Fruit fly (Drosophila melanogaster) ovary, adult (tissue): Measurements from ENCODE around the gene ppk30.

ENCODE experiments used
- CG17801 ChIP-seq: fragments of 200-800 bp; optimal IDR thresholded peaks from 2 replicates; lab custom pipeline; 2019; ENCODE audit warnings: missing biosample characterization, mild to moderate bottlenecking, missing genetic modification characterization, moderate library complexity; ENCODE audit not compliant: partially characterized antibody

ppk30 gene

DNA sequence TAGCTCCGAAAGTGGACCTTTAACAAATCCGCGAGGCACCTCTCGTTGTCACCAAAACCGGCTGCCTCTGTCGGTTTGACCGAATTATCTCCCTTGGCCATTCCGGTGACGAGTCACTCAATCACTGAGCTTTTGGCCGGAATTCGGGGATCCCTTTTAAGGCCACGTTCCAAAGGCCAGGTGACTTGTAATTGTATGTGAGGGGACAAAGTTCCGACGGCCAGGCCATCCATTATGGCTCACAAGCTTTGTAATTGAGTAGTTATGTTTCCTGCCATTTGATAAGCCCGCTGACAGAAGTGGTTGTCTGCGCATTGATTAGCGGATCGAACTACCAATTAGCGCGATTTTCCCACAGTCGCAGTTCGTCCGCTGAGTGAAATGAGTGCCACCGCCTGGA lies at the start of gene ppk30, which contains the start of gene ppk20:
TSS of gene ppk30 (plus strand) at position 373 of the 400 bp plus-strand sequence.
TSS of gene ppk20 (minus strand) at position 101 of the 400 bp plus-strand sequence.
- no peak for TF ChIP-seq CG17801 (GFP tag; lab: Kevin White, UChicago)

DNA sequence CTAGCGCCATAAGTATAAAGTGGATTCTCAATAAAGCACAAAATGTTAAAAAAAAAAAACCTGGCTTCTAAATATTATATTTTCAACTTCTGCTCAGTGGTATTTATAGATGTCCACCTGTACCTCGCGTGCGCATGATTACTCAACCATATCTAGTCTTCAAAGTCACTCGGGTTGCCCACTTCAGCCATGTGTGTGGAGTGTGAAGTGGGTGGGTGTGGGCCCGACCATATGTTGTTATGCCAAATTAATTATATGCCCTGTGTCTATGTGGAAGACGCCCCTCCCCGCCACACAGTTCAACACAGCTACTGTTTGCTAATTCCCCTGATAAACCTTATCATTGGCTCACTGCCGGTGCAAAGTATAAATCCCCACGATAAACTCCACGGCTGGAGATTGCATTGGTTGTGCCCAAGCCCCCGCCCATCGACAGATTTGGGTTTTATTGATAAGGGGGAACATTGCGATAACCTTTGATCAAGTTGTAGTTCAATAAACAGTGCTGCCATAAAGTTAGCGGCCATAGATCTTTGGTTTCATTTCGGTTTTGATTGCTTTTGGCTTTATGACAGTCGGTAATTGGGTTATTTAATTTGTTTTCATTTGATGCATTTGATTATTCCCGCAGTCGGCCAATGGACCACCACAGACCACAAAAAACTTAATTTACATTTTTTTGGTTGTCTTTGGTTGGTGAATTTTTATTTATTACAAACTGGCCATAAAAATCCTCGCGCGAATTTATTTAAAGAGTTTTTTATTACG lies 48.1 kb upstream of the ppk30 start:
- no peak for TF ChIP-seq CG17801 (GFP tag; lab: Kevin White, UChicago)

DNA sequence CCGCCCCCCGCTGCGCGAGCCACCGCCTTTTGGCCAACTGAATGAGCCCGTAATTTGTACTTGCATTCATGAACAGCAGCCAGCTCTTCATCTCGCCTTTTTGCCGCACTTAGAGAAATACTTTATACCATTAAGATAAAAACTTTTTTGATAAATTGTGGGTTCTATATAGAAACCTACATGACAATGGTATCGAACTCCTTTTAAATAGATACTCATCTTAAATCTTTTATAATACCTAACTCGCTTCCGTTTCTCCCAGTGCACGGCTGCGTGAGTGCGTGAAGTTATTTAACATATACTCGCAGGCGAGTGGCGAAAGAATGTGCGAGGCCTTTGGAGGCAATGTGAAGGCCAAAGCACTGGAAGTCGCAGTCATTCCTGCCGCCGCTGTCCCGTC lies 43.1 kb upstream of the ppk30 start:
- no peak for TF ChIP-seq CG17801 (GFP tag; lab: Kevin White, UChicago)

DNA sequence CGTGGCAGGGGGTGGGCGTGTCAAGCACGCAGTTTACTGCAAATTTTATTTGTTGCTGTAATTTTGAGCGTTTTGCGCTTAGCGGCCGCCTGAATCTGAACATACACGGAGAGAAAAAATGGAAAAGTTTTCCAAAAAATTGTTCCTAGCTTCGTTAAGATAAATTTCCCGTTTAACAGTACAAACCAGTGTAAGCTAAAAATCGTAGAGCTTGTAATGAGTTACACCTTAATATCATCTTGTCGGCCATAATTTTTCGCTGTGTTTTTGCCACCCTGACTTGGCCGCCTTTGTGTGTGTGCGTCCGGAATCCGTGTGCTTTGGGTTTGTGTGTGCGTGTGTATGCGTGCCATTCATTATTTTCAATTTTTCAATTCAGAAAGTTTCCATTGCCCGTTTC lies 17.5 kb upstream of the ppk30 start:
- no peak for TF ChIP-seq CG17801 (GFP tag; lab: Kevin White, UChicago)

DNA sequence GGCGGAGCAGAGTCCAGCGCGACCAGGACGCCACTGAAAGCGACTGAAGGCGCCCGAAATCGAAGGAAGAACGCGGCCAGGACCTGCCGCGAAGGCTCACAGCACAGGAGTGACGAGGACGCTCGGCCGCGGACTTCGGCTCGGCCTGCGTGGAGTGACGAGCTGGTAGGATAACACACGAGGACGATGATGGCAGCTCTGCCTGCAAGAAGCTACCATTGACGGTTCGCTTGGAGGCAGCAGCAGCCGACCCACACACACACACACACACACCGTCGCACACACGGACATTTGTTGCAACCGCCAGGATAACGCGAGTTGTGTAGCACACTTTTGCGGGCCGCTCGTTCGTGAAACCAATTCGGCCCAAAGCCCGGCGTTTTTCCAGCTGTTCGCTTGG lies 9.0 kb upstream of the ppk30 start, which contains the start of gene Dop1R2:
TSS of gene Dop1R2 (minus strand) at position 35 of the 400 bp plus-strand sequence.
- TF ChIP-seq CG17801 (GFP tag; lab: Kevin White, UChicago): no peak

DNA sequence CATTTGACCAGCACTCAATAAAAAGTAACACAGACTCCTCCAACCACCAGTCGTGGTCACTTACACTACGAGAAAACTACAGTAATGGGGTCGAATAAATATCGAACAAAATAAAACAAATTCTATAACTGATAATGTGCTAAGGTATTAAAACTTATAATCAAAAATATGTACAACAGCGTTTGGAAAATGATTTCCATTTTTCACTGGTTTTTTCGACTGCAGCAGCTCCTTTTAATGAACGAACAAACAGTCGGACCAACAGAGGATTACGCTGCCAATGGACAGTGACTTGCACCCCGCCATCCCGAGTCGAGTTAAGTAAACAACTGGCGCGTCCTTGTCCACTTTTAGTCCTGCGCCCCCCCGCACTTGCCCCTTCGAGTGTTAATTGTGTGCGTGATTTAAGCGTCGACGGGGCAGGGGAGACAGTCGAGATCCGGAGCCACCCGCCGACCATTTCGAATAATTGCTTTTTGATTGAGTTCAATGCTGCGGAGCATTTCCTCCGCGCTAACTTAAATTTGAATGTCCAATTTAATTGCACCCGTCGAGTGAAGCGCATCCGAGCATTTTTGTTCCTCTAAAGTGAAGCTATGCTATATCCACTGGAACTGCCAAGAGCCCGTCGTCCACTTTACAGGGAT lies 4.6 kb upstream of the ppk30 start, which contains the start of gene ppk21:
TSS of gene ppk21 (plus strand) at position 597 of the 647 bp plus-strand sequence.
- no peak for TF ChIP-seq CG17801 (GFP tag; lab: Kevin White, UChicago)

DNA sequence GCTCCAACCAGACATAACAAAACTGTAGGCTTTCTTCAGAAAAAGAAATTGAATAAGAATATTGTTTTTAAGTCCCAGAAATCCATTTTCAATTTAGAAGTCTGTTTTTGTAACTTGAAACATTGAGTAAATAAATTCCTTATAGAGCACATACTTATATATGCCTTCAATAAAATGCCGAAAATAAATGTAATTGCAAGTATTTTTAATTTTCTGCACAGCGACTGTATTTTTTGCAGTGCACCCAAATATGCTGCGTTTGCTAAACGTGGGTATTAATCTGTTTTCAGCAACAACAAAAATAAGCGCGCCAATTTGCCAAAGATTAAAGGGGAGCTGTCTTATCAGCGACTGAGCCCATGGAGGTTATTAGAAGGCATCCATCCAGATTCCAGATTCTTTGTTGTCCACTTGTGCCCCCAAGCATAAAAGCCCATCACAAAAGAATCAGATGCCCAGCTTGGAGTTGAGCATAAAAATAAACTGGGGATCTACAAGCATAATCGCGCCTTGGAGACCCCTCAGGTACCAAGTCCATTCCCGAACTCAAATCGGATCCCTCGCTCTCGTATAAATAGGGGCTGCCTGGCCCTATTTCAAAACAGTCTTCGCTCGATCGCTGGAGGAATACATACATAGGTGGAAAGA lies 2.2 kb downstream of the ppk30 start, which contains the start of gene Obp99a:
TSS of gene Obp99a (plus strand) at position 598 of the 648 bp plus-strand sequence.
- no peak for TF ChIP-seq CG17801 (GFP tag; lab: Kevin White, UChicago)

DNA sequence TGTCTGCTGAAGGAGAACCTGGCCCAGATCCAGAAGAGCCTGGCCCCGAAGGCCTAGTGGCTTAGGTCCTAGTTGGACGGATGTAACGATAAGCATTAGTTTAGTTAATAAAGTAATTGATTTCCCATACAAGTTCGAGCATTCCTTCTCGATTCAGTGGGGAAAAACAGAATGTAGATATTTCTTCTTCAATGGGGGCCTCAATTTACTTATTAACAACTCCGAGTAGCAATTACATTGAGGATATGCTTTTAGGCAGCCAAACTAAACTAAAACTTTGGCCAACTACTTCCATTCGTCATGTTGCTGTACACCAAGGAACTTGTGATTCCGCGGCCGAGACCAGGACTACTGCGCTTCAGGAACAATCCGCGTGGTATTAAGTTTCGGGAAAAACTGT lies 3.2 kb downstream of the ppk30 start, which contains the start of gene ppk19:
TSS of gene ppk19 (plus strand) at position 301 of the 400 bp plus-strand sequence.
- no peak for TF ChIP-seq CG17801 (GFP tag; lab: Kevin White, UChicago)

DNA sequence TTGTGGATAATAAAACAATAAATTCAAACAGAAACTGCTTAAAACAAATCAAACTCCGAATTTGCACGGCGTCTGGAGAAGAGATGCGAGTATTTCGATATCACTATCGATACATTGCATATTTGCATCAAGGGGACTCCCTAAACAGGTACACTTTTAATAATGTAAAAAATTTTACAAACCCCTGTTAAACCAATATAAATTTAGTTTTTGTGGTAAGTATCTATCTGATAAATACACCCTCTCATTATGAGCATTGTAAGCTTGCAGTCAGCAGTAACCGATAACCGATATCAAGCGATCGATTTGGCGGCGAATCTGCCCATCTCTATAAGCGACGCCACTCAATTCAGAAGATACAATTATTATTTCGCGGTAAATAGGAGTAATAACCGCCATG lies 6.4 kb downstream of the ppk30 start, which contains the start of the genes Bub3 and Cap-D2:
TSS of gene Bub3 (minus strand) at position 89 of the 400 bp plus-strand sequence.
TSS of gene Cap-D2 (plus strand) at position 319 of the 400 bp plus-strand sequence.
- peak; percentile 71 for TF ChIP-seq CG17801 (GFP tag; lab: Kevin White, UChicago)

DNA sequence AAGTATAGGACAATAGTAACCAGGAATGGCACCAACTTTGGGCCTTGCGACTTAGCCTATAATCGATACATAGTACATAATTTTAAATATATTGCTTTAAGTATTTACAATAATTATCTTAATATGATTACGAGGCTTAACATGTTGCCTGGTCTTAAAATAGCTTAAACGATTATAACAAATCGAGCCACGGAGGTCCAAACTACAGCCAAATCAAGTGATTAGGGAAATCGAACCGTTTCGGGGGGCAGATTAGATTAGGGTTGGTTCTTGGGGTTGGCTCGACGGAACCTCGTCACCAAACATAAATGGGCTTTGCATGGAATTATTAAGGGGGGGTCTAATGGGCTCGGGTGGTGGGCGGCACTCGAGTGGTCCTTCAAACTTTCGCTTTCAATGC lies 12.3 kb downstream of the ppk30 start:
- TF ChIP-seq CG17801 (GFP tag; lab: Kevin White, UChicago): no peak

DNA sequence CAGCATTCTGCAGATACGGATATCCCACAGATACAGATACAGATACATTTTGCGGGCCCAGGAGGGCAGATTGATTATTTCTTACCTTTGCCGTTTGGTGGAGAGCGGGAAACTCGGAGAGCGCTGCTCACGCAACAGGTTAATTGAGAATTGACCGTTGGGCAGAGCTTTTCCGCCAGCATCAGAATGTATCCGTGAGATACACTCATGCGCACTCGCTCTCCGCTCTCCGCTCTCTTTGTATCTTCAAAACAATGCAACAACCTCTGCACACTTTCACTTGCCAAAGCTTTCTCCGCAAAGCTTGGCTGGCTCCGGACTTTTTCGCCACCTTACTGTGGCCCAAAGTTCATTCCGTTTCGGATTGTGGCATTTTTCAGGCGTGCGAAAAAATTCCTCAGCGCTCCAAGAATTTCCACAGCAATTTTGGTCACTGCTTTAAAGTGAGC lies 13.2 kb downstream of the ppk30 start, which contains the start of the genes CG7582 and Gycalpha99B:
TSS of gene CG7582 (minus strand) at position 127 of the 449 bp plus-strand sequence.
TSS of gene Gycalpha99B (plus strand) at position 352 of the 449 bp plus-strand sequence.
- TF ChIP-seq CG17801 (GFP tag; lab: Kevin White, UChicago): no peak

DNA sequence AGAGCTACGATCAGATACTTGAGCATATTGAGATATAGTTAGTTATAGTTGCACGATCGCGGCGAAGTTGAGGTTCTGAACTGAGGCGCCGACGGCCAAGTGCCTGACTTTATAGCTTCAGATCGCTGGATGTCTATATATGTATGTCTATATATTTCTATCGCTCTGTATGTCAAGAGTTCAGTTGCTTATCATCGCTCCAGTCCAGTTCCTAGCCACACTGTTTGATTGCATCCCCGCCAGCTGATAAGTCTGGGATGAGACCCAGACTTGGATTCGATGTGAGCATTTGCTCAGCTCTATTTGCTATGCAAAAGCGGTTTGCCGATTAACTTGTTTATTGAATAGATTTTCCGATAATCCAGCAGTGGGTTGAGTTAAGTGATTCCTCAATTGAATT lies 17.7 kb downstream of the ppk30 start:
- no peak for TF ChIP-seq CG17801 (GFP tag; lab: Kevin White, UChicago)

DNA sequence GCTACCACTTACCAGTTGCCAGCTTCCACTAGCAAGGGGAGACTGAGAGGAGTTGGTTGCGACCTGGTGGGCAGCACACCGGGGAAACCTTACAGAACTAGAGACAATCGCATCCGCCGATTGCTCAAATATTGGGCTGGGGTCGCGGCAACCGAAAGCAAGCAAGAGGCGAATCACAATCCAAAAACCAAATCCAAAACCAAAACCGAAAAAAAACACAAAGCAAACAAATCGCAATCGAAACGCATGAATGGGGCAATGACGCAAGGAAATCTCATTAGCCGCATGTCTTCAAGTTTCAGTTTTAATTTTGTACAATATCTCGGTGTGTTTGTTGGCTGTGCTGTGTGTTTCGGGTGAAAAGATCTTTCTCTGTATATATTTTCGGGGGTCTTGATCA lies 20.3 kb downstream of the ppk30 start, which contains the start of gene Obp99c:
TSS of gene Obp99c (minus strand) at position 101 of the 400 bp plus-strand sequence.
- TF ChIP-seq CG17801 (GFP tag; lab: Kevin White, UChicago): no peak

DNA sequence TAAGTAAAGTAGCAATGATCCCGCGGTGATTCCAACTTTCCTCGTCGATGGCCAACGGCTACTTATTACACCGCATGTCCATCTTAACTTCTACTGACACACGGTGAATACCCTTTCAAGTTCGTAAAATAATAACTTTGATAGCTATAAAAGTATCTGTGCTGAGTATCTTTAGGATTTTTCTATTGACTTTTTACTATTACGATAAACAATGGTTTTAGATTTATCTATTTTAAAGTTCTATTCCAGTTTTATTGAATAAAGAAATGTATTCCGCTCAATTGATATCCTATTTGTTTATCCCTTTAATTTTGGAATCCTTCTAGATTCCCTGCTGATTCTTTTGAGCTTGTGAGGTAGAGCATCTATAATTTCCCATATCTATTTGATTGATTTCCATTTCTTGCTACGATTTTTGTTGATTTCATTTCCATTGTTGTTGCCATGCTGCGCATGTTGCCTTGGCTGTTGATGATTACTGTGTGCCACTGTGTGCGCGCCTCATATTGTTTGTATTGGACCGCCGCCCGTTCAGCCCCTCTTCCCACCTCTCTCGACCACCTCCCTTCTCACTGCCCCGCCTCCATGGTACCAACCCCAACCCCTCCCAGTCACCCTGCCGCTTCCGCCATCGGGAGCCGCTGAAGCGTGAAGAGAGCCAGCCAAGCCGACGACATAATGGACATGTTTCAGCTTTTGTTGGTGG lies 21.0 kb downstream of the ppk30 start:
- no peak for TF ChIP-seq CG17801 (GFP tag; lab: Kevin White, UChicago)
